Fruit fly (Drosophila melanogaster): ENCODE measurements around the gene Polr3H.
A peak's percentile ranks its signal among the peaks of the same experiment; 100 is the strongest.

Gene Polr3H

dm6 chr3L:11636829-11637228, 11.7 kb upstream of the Polr3H start:
- no peak for TF ChIP-seq CG17806 (tag; optimal IDR thresholded peaks at IDR 0.05)
- peak; percentile 47 for TF ChIP-seq CG8159 (tag; optimal IDR thresholded peaks at IDR 0.05)
- no peak for TF ChIP-seq CG15710 (tag; optimal IDR thresholded peaks at IDR 0.05)
- TF ChIP-seq Ets98B (GFP tag; IDR thresholded peaks at IDR 0.05): peak; percentile 31; the same call in 1 of the 2 replicates
- TF ChIP-seq CG32121 (GFP tag; IDR thresholded peaks at IDR 0.05): peak; percentile 51
- TF ChIP-seq EcR (GFP tag; optimal IDR thresholded peaks at IDR 0.05): no peak
- peak; percentile 60; the same call in 1 of the 3 replicates for TF ChIP-seq CG4496 (GFP tag; IDR thresholded peaks at IDR 0.05)
- TF ChIP-seq CG34367 (tag; optimal IDR thresholded peaks at IDR 0.05): no peak

dm6 chr3L:11645933-11646332, 2.6 kb upstream of the Polr3H start, which contains the start of gene CG6071:
TSS of gene CG6071 (minus strand) at chr3L:11646033.
- TF ChIP-seq rn (GFP tag; IDR thresholded peaks at IDR 0.05) (no peak), CG13204 (GFP tag; optimal IDR thresholded peaks at IDR 0.05) (no peak)

- TF ChIP-seq Snoo (tag; optimal IDR thresholded peaks at IDR 0.05): no peak
- no peak for TF ChIP-seq gl (tag; optimal IDR thresholded peaks at IDR 0.05)
- peak; percentile 50 for TF ChIP-seq Pif1A (GFP tag; optimal IDR thresholded peaks at IDR 0.05)
- TF ChIP-seq CG12605 (GFP tag; IDR thresholded peaks at IDR 0.05): no peak; the same call in 1 of the 2 replicates
- peak; percentile 59 for TF ChIP-seq CG8159 (tag; optimal IDR thresholded peaks at IDR 0.05)
- peak; percentile 37 for TF ChIP-seq CG34367 (tag; optimal IDR thresholded peaks at IDR 0.05)
- peak; percentile 63 for TF ChIP-seq CG8301 (tag; optimal IDR thresholded peaks at IDR 0.05)
- peak; percentile 92 for TF ChIP-seq Ets98B (GFP tag; IDR thresholded peaks at IDR 0.05)
- peak; percentile 82 for TF ChIP-seq CG32121 (GFP tag; IDR thresholded peaks at IDR 0.05)
- peak; percentile 51 for TF ChIP-seq CG17806 (tag; optimal IDR thresholded peaks at IDR 0.05)
- TF ChIP-seq CG9948 (tag; optimal IDR thresholded peaks at IDR 0.05): no peak
- TF ChIP-seq CG13204 (GFP tag; optimal IDR thresholded peaks at IDR 0.05): no peak
- peak; percentile 54 for TF ChIP-seq CG15710 (tag; optimal IDR thresholded peaks at IDR 0.05)
- peak; percentile 85; the same call in 1 of the 2 replicates for TF ChIP-seq CG10348 (GFP tag; IDR thresholded peaks at IDR 0.05)
- TF ChIP-seq CG4496 (GFP tag; IDR thresholded peaks at IDR 0.05): peak; percentile 93
- TF ChIP-seq fd96Ca (GFP tag; IDR thresholded peaks at IDR 0.05): peak; percentile 91
- peak; percentile 82 for TF ChIP-seq CG14655 (GFP tag; optimal IDR thresholded peaks at IDR 0.05)
- no peak for TF ChIP-seq EcR (GFP tag; optimal IDR thresholded peaks at IDR 0.05)
- TF ChIP-seq D1 (tag; optimal IDR thresholded peaks at IDR 0.05): no peak
- peak; percentile 7 for TF ChIP-seq Pif1B (GFP tag; optimal IDR thresholded peaks at IDR 0.05)
- TF ChIP-seq rn (GFP tag; IDR thresholded peaks at IDR 0.05): peak; percentile 38; the same call in 1 of the 2 replicates
Measured at dm6 chr3L:11656189-11656588, 7.6 kb downstream of the Polr3H start.

- TF ChIP-seq fd96Ca (GFP tag; IDR thresholded peaks at IDR 0.05) (no peak), gl (tag; optimal IDR thresholded peaks at IDR 0.05) (no peak), CG34367 (tag; optimal IDR thresholded peaks at IDR 0.05) (no peak), Pif1A (GFP tag; optimal IDR thresholded peaks at IDR 0.05) (no peak), CG12605 (GFP tag; IDR thresholded peaks at IDR 0.05) (no peak), EcR (GFP tag; optimal IDR thresholded peaks at IDR 0.05) (no peak)
Measured at dm6 chr3L:11678313-11678817, 29.8 kb downstream of the Polr3H start.

dm6 chr3L:11680298-11680697, 31.7 kb downstream of the Polr3H start, which contains the start of gene CG32085:
TSS of gene CG32085 (minus strand) at chr3L:11680344.
- TF ChIP-seq Ets98B (GFP tag; IDR thresholded peaks at IDR 0.05) (peak; percentile 79), CG32121 (GFP tag; IDR thresholded peaks at IDR 0.05) (peak; percentile 72), CG10348 (GFP tag; IDR thresholded peaks at IDR 0.05) (no peak), D1 (tag; optimal IDR thresholded peaks at IDR 0.05) (no peak), CG8159 (tag; optimal IDR thresholded peaks at IDR 0.05) (no peak), CG14655 (GFP tag; optimal IDR thresholded peaks at IDR 0.05) (peak; percentile 38), Pif1A (GFP tag; optimal IDR thresholded peaks at IDR 0.05) (peak; percentile 44), CG8301 (tag; optimal IDR thresholded peaks at IDR 0.05) (peak; percentile 1), fd96Ca (GFP tag; IDR thresholded peaks at IDR 0.05) (peak; percentile 74; the same call in 2 of the 3 replicates), CG4496 (GFP tag; IDR thresholded peaks at IDR 0.05) (peak; percentile 76), rn (GFP tag; IDR thresholded peaks at IDR 0.05) (peak; percentile 42; the same call in 1 of the 2 replicates)

- peak; percentile 21 for TF ChIP-seq D1 (tag; optimal IDR thresholded peaks at IDR 0.05)
- no peak for TF ChIP-seq CG4496 (GFP tag; IDR thresholded peaks at IDR 0.05)
Measured at dm6 chr3L:11681794-11682193, 33.2 kb downstream of the Polr3H start, which contains the start of gene TfIIEalpha. TSS of gene TfIIEalpha (plus strand) at chr3L:11682038.

- TF ChIP-seq CG10348 (GFP tag; IDR thresholded peaks at IDR 0.05) (no peak), CG34367 (tag; optimal IDR thresholded peaks at IDR 0.05) (peak; percentile 57), Pif1B (GFP tag; optimal IDR thresholded peaks at IDR 0.05) (peak; percentile 60), CG13204 (GFP tag; optimal IDR thresholded peaks at IDR 0.05) (no peak), Snoo (tag; optimal IDR thresholded peaks at IDR 0.05) (peak; percentile 51), CG4496 (GFP tag; IDR thresholded peaks at IDR 0.05) (peak; percentile 81), CG12605 (GFP tag; IDR thresholded peaks at IDR 0.05) (peak; percentile 74), fd96Ca (GFP tag; IDR thresholded peaks at IDR 0.05) (no peak; the same call in 1 of the 3 replicates), CG9948 (tag; optimal IDR thresholded peaks at IDR 0.05) (no peak), EcR (GFP tag; optimal IDR thresholded peaks at IDR 0.05) (peak; percentile 16), CG32121 (GFP tag; IDR thresholded peaks at IDR 0.05) (peak; percentile 81), D1 (tag; optimal IDR thresholded peaks at IDR 0.05) (peak; percentile 16), CG8301 (tag; optimal IDR thresholded peaks at IDR 0.05) (no peak), Pif1A (GFP tag; optimal IDR thresholded peaks at IDR 0.05) (peak; percentile 82), CG17806 (tag; optimal IDR thresholded peaks at IDR 0.05) (peak; percentile 30), Ets98B (GFP tag; IDR thresholded peaks at IDR 0.05) (peak; percentile 82), CG8159 (tag; optimal IDR thresholded peaks at IDR 0.05) (no peak), CG15710 (tag; optimal IDR thresholded peaks at IDR 0.05) (peak; percentile 56)
Measured at dm6 chr3L:11683819-11684521, 35.4 kb downstream of the Polr3H start, which contains the start of gene Sugb. TSS of gene Sugb (plus strand) at chr3L:11683980.
